Worm (Caenorhabditis elegans): ENCODE measurements around the gene arl-1.

arl-1 gene

DNA sequence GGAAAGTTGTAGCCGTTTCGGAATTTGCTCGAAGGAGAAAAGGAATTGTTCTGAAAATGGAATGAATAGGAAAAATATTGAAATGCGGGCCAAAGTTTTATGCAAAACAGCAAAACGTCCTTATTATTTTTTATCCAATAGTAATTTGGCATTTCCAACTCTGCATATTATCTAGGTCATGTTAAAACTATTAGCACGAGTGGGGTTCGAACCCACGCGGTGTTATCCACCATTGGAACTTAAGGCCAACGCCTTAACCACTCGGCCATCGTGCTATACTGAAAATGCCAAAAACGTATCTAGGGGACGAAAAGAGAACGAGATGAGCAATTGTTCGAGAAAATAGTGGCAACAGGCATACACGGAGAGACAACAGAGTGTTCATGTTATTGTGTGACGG, 50.0 kb downstream of the arl-1 start:
- TF ChIP-seq ets-7 (tag; optimal IDR thresholded peaks at IDR 0.05), result no peak
- TF ChIP-seq ceh-36 (tag; optimal IDR thresholded peaks at IDR 0.05), result no peak
- TF ChIP-seq B0310.2 (tag; optimal IDR thresholded peaks at IDR 0.05), result no peak
- no peak for TF ChIP-seq aly-1 (tag; optimal IDR thresholded peaks at IDR 0.05)
- no peak for TF ChIP-seq ama-1 (optimal IDR thresholded peaks at IDR 0.05)

Measured in whole organism, early embryonic.